Fruit fly (Drosophila melanogaster): ENCODE measurements around the gene AP-1gamma.
A peak's percentile ranks its signal among the peaks of the same experiment; 100 is the strongest.

AP-1gamma gene

DNA sequence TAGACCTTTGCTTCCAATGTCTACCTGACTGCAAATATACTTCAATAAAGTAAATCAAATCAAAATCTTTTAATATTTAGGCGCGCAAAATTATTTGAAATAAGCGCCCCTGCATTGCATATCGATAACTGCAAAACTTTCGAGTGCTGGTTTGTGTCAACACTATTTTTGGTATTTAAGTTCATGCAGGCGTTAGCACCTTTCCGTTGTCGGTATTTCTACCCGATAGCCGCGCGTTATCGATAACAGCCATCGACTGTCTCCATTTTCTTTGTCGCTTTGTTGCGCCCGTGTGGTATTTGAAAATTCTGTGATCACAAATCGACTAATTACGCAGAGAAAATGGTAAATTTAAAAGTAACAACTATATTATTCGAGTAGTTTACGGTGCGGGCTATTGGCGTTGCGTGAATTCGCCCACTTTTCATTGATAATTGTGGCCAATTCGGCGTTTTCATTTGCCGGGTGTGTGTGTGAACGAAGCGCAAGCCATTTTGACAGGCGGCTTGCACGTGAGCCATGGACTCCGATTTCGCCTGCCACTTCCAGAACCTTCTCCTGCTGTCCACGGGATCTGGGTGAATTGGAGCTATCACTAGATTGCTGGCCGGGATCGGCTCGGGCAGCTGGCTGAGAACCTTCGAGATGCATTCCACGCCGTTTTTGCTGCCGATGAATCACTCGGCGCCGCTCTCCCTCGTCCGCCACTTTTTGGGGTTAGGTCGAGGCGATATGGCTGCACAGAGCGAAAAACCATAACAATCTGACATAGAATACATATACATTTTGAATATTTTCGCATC lies 19.0 kb upstream of the AP-1gamma start, which contains the start of gene CCT2 (continued):
- no peak for TF ChIP-seq hb (GFP tag; IDR thresholded peaks at IDR 0.05; ENCODE audit: partially characterized antibody)

DNA sequence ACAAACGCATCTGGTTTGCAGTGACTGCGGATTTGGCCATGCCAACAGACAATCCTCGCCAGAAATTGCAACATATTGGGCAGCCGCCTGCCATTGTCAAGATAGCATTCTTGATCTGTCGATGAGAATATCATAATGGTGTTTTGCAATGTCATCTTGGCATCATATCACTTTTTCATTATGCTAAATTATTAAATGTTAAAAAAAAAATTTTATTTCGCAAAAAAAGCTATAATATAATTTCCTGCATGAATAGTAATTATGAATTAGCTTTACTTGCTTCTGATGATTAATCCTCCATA lies 18.5 kb upstream of the AP-1gamma start:
- TF ChIP-seq ase (GFP tag; IDR thresholded peaks at IDR 0.05) (no peak), gro (GFP tag; optimal IDR thresholded peaks at IDR 0.05) (no peak), Xbp1 (GFP tag; optimal IDR thresholded peaks at IDR 0.05) (no peak), br (optimal IDR thresholded peaks at IDR 0.05) (no peak), dati (GFP tag; IDR thresholded peaks at IDR 0.05) (no peak), Deaf1 (tag; optimal IDR thresholded peaks at IDR 0.05) (no peak), CG4404 (GFP tag; IDR thresholded peaks at IDR 0.05) (no peak), CG4424 (GFP tag; optimal IDR thresholded peaks at IDR 0.05) (no peak), lilli (GFP tag; optimal IDR thresholded peaks at IDR 0.05) (peak; percentile 6), cad (GFP tag; optimal IDR thresholded peaks at IDR 0.05) (no peak), CG10979 (tag; optimal IDR thresholded peaks at IDR 0.05) (no peak), CG2116 (GFP tag; optimal IDR thresholded peaks at IDR 0.05) (no peak), CG30020 (tag; optimal IDR thresholded peaks at IDR 0.05) (no peak), CG4730 (GFP tag; IDR thresholded peaks at IDR 0.05) (no peak), CG17359 (tag; optimal IDR thresholded peaks at IDR 0.05) (no peak), CG6813 (GFP tag; optimal IDR thresholded peaks at IDR 0.05) (no peak), CG4328 (GFP tag; optimal IDR thresholded peaks at IDR 0.05) (no peak), Drgx (GFP tag; IDR thresholded peaks at IDR 0.05) (peak; percentile 38; the same call in 1 of the 2 replicates), CG7928 (GFP tag; optimal IDR thresholded peaks at IDR 0.05) (no peak), h (optimal IDR thresholded peaks at IDR 0.05) (no peak), pho (GFP tag; optimal IDR thresholded peaks at IDR 0.05) (no peak), CG4707 (GFP tag; optimal IDR thresholded peaks at IDR 0.05) (no peak), CG9876 (GFP tag; optimal IDR thresholded peaks at IDR 0.05) (no peak), sens (GFP tag) (peak; percentile 68), CG16863 (GFP tag; optimal IDR thresholded peaks at IDR 0.05) (no peak), CG11398 (GFP tag; optimal IDR thresholded peaks at IDR 0.05) (no peak), Ravus (GFP tag; IDR thresholded peaks at IDR 0.05) (no peak), dm (GFP tag; optimal IDR thresholded peaks at IDR 0.05) (no peak), Dad (GFP tag; optimal IDR thresholded peaks at IDR 0.05) (no peak), Gug (GFP tag; IDR thresholded peaks at IDR 0.05) (no peak), Usf (GFP tag; optimal IDR thresholded peaks at IDR 0.05) (no peak), sug (tag; optimal IDR thresholded peaks at IDR 0.05) (no peak), Lim3 (GFP tag; IDR thresholded peaks at IDR 0.05) (no peak), Ssrp (tag; optimal IDR thresholded peaks at IDR 0.05) (no peak), CG10462 (GFP tag; optimal IDR thresholded peaks at IDR 0.05) (no peak), CG17612 (GFP tag; IDR thresholded peaks at IDR 0.05) (no peak), bigmax (GFP tag; optimal IDR thresholded peaks at IDR 0.05) (peak; percentile 62), bbx (GFP tag; IDR thresholded peaks at IDR 0.05; ENCODE audit: partially characterized antibody) (no peak), CG2875 (GFP tag; optimal IDR thresholded peaks at IDR 0.05) (no peak), CG1603 (tag; optimal IDR thresholded peaks at IDR 0.05) (peak; percentile 95), zfh1 (GFP tag; IDR thresholded peaks at IDR 0.05) (no peak), CG2678 (tag; optimal IDR thresholded peaks at IDR 0.05) (no peak)
